Fruit fly (Drosophila melanogaster): ENCODE data around the gene CG10163.

CG10163 gene

dm6 chr3L:6217212-6217611, 41.3 kb downstream of the CG10163 start (continued):
- TF ChIP-seq CG15514 (GFP tag; optimal IDR thresholded peaks at IDR 0.05) (no peak), CG2678 (tag; optimal IDR thresholded peaks at IDR 0.05) (peak; percentile 77), chm (GFP tag; IDR thresholded peaks at IDR 0.05) (peak; percentile 60), CG14860 (GFP tag; IDR thresholded peaks at IDR 0.05; ENCODE audit: partially characterized antibody) (no peak), row (GFP tag; IDR thresholded peaks at IDR 0.05) (peak; percentile 75), CG2116 (GFP tag; optimal IDR thresholded peaks at IDR 0.05) (peak; percentile 22), ken (GFP tag; IDR thresholded peaks at IDR 0.05) (peak; percentile 70; the same call in 1 of the 3 replicates), ac (GFP tag; optimal IDR thresholded peaks at IDR 0.05) (no peak), Sry-β (GFP tag; optimal IDR thresholded peaks at IDR 0.05) (no peak), wor (GFP tag; IDR thresholded peaks at IDR 0.05) (0 out of 2 replicates have a peak, but pooled peaks have one; percentile 32), CG3163 (GFP tag; optimal IDR thresholded peaks at IDR 0.05) (no peak), CG7963 (GFP tag; IDR thresholded peaks at IDR 0.05; ENCODE audit: partially characterized antibody) (no peak), Ravus (GFP tag; IDR thresholded peaks at IDR 0.05) (peak; percentile 12; the same call in 1 of the 2 replicates), CG15011 (GFP tag; optimal IDR thresholded peaks at IDR 0.05) (peak; percentile 8), cas (GFP tag; IDR thresholded peaks at IDR 0.05) (no peak), CG7839 (tag; optimal IDR thresholded peaks at IDR 0.05) (peak; percentile 81), HmgD (GFP tag; optimal IDR thresholded peaks at IDR 0.05) (no peak), CG15601 (tag; optimal IDR thresholded peaks at IDR 0.05) (peak; percentile 84), ranshi (GFP tag; IDR thresholded peaks at IDR 0.05) (peak; percentile 50; the same call in 1 of the 2 replicates), CG12391 (tag; optimal IDR thresholded peaks at IDR 0.05) (peak; percentile 89), CG16863 (GFP tag; optimal IDR thresholded peaks at IDR 0.05) (peak; percentile 53), grau (tag; optimal IDR thresholded peaks at IDR 0.05) (peak; percentile 77), fd3F (GFP tag; optimal IDR thresholded peaks at IDR 0.05) (no peak), CG14050 (GFP tag; IDR thresholded peaks at IDR 0.05) (peak; percentile 37; the same call in 1 of the 3 replicates), CG1832 (GFP tag; optimal IDR thresholded peaks at IDR 0.05) (no peak), CG8924 (tag; optimal IDR thresholded peaks at IDR 0.05) (peak; percentile 63), CG12769 (tag; optimal IDR thresholded peaks at IDR 0.05) (no peak), odd (GFP tag; optimal IDR thresholded peaks at IDR 0.05) (peak; percentile 35), CG8765 (GFP tag; IDR thresholded peaks at IDR 0.05) (0 out of 2 replicates have a peak, but pooled peaks have one; percentile 19), CG13424 (tag; optimal IDR thresholded peaks at IDR 0.05) (peak; percentile 71), gsb-n (tag; optimal IDR thresholded peaks at IDR 0.05) (peak; percentile 84), H15 (GFP tag; IDR thresholded peaks at IDR 0.05) (0 out of 3 replicates have a peak, but pooled peaks have one; percentile 21), Bgb (GFP tag; IDR thresholded peaks at IDR 0.05; ENCODE audit: partially characterized antibody) (no peak), CG12236 (GFP tag; optimal IDR thresholded peaks at IDR 0.05) (peak; percentile 28), unpg (GFP tag; optimal IDR thresholded peaks at IDR 0.05) (peak; percentile 88), Camta (GFP tag; optimal IDR thresholded peaks at IDR 0.05) (peak; percentile 44), so (GFP tag; IDR thresholded peaks at IDR 0.05) (0 out of 3 replicates have a peak, but pooled peaks have one; percentile 28), sim (GFP tag; IDR thresholded peaks at IDR 0.05) (peak; percentile 47; the same call in 1 of the 2 replicates), Abd-B (GFP tag; optimal IDR thresholded peaks at IDR 0.05) (peak; percentile 42), CG10979 (tag; optimal IDR thresholded peaks at IDR 0.05) (peak; percentile 89), CG30431 (GFP tag; optimal IDR thresholded peaks at IDR 0.05) (peak; percentile 18), CG33557 (GFP tag; optimal IDR thresholded peaks at IDR 0.05) (peak; percentile 57), p53 (GFP tag; optimal IDR thresholded peaks at IDR 0.05) (no peak), D19A (tag; optimal IDR thresholded peaks at IDR 0.05) (peak; percentile 78), CG17359 (tag; optimal IDR thresholded peaks at IDR 0.05) (peak; percentile 80), CG30403 (GFP tag; optimal IDR thresholded peaks at IDR 0.05) (peak; percentile 75), Lim3 (GFP tag; IDR thresholded peaks at IDR 0.05) (no peak), vvl (GFP tag; IDR thresholded peaks at IDR 0.05) (peak; percentile 93), hb (GFP tag; IDR thresholded peaks at IDR 0.05; ENCODE audit: partially characterized antibody) (no peak), CG17612 (GFP tag; IDR thresholded peaks at IDR 0.05) (no peak)
